Fruit fly (Drosophila melanogaster) Kc167 (cell line): Measurements from ENCODE around the gene CG18048.

Experiments used
- Myc ChIP-seq: fragments of >200 bp; optimal IDR thresholded peaks from 2 replicates; lab custom pipeline; 2017; ENCODE audit warnings: missing external identifiers
- Sin3A ChIP-seq: fragments of >200 bp; optimal IDR thresholded peaks from 2 replicates; lab custom pipeline; 2018; ENCODE audit warnings: missing external identifiers
- h ChIP-seq: fragments of >200 bp; optimal IDR thresholded peaks from 3 replicates; lab custom pipeline; 2018; ENCODE audit warnings: missing external identifiers
- insv ChIP-seq: fragments of >200 bp; optimal IDR thresholded peaks from 3 replicates; lab custom pipeline; 2018; ENCODE audit warnings: missing external identifiers
- psq ChIP-seq: fragments of >200 bp; optimal IDR thresholded peaks from 2 replicates; lab custom pipeline; 2017; ENCODE audit warnings: missing external identifiers
- ttk ChIP-seq: sonication (Bioruptor generic); optimal IDR thresholded peaks from 2 replicates; lab custom pipeline; 2017; ENCODE audit warnings: missing external identifiers

DNA sequence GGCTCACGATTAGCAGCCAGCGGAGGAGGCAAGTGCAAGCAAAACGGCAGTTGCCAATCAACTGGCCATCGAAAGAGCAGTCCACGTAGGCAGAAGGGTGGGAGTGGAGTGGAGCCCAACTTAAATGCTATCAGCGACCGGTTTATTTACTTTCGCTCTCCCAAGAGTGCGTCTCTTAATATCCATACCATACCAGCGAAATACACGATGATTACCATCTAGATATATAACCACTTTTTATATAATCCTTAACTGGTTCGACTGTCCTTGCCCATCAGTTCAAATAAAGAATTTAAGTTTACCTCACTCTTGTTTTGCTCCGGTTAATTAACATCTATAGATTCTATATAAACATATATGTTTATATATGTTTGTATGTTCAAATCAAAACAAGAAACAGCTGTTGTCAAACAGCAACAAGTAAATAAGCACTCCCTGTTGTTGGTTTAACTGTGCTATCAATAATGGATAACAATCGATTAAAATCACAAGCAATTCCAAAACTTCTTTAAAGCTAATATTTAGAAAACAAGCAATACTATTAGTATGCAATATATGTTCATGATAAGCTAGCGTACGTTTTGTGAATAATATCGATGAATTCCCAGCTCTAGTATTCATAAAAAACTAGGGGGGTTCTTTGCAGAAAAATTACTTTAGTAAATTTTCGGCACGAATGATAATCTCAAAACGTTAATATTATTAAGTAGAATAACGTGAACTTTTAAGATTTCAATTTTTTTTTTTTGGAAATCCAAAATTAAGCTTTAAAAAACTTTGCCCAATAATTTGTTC lies 27.8 kb downstream of the CG18048 start:
- TF ChIP-seq Myc (lab: Kevin White, UChicago) (no peak), h (lab: Kevin White, UChicago) (no peak), Sin3A (no peak), ttk (lab: Kevin White, UChicago) (no peak), psq (no peak), insv (lab: Kevin White, UChicago) (no peak)
